Fruit fly (Drosophila melanogaster): Measurements from ENCODE around the gene eRF1.

eRF1 gene

DNA sequence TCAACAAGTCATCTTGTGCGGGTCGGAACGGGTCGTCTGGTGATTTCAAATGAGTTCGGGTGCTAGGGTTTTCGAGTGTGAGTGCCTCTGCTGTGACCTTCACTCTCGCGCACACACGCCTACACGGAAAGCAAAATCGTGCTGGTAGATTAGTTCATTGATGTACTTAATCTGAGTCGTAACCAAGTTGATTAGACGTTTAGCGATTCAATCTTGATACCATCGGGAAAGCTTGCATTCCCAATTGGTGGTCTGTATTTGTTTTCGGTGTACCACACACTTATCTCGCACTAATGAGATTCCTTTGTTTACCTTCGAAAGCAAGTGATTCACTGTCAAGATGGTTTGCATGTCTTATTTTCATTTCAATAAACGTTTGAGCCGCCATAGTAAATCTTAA, 40.8 kb downstream of the eRF1 start (continued):
- TF ChIP-seq Fer1 (GFP tag; optimal IDR thresholded peaks at IDR 0.05) (peak; percentile 59), Awh (GFP tag; IDR thresholded peaks at IDR 0.05) (0 out of 2 replicates have a peak, but pooled peaks have one; percentile 32), Trl (optimal IDR thresholded peaks at IDR 0.05) (no peak), Trl (GFP tag; optimal IDR thresholded peaks at IDR 0.05) (peak; percentile 31), Ptx1 (GFP tag; IDR thresholded peaks at IDR 0.05) (peak; percentile 57), CG18599 (GFP tag; optimal IDR thresholded peaks at IDR 0.05) (peak; percentile 61), CG6689 (GFP tag; IDR thresholded peaks at IDR 0.05) (peak; percentile 37; the same call in 1 of the 2 replicates), CG32532 (GFP tag; IDR thresholded peaks at IDR 0.05) (peak; percentile 55; the same call in 1 of the 2 replicates), CG13296 (GFP tag; optimal IDR thresholded peaks at IDR 0.05) (peak; percentile 42), org-1 (GFP tag; optimal IDR thresholded peaks at IDR 0.05) (peak; percentile 36), unpg (GFP tag; optimal IDR thresholded peaks at IDR 0.05) (peak; percentile 48), HLH3B (GFP tag; IDR thresholded peaks at IDR 0.05) (peak; percentile 31; the same call in 1 of the 2 replicates), pnt (GFP tag; optimal IDR thresholded peaks at IDR 0.05) (peak; percentile 11), CG13894 (tag; optimal IDR thresholded peaks at IDR 0.05) (peak; percentile 24), sqz (GFP tag; optimal IDR thresholded peaks at IDR 0.05) (no peak), gcm2 (GFP tag; optimal IDR thresholded peaks at IDR 0.05) (no peak), row (GFP tag; IDR thresholded peaks at IDR 0.05) (peak; percentile 63), ranshi (GFP tag; IDR thresholded peaks at IDR 0.05) (peak; percentile 48), ken (GFP tag; IDR thresholded peaks at IDR 0.05) (no peak), CG12769 (tag; optimal IDR thresholded peaks at IDR 0.05) (peak; percentile 87), CG11504 (tag; optimal IDR thresholded peaks at IDR 0.05) (peak; percentile 43), btn (GFP tag; optimal IDR thresholded peaks at IDR 0.05) (no peak), croc (GFP tag; conservative IDR thresholded peaks at IDR 0.05) (no peak), CG7839 (tag; optimal IDR thresholded peaks at IDR 0.05) (peak; percentile 53), CG6175 (GFP tag; IDR thresholded peaks at IDR 0.05) (no peak), CG3163 (GFP tag; optimal IDR thresholded peaks at IDR 0.05) (no peak), Antp (GFP tag; optimal IDR thresholded peaks at IDR 0.05) (peak; percentile 59), H2.0 (GFP tag; IDR thresholded peaks at IDR 0.05) (peak; percentile 50), ERR (GFP tag; optimal IDR thresholded peaks at IDR 0.05) (peak; percentile 59), so (GFP tag; IDR thresholded peaks at IDR 0.05) (peak; percentile 66; the same call in 2 of the 3 replicates), Usf (GFP tag; optimal IDR thresholded peaks at IDR 0.05) (no peak), unc-4 (GFP tag; IDR thresholded peaks at IDR 0.05; ENCODE audit: partially characterized antibody) (no peak), Rfx (GFP tag; IDR thresholded peaks at IDR 0.05) (peak; percentile 68), CG31441 (GFP tag; IDR thresholded peaks at IDR 0.05) (peak; percentile 27; the same call in 1 of the 2 replicates), chinmo (GFP tag; IDR thresholded peaks at IDR 0.05; ENCODE audit: partially characterized antibody) (peak; percentile 82; the same call in 2 of the 4 replicates), CG5245 (GFP tag; optimal IDR thresholded peaks at IDR 0.05) (peak; percentile 1), Hey (tag; optimal IDR thresholded peaks at IDR 0.05) (peak; percentile 21), CG3847 (GFP tag; IDR thresholded peaks at IDR 0.05) (no peak), CG8944 (GFP tag; optimal IDR thresholded peaks at IDR 0.05) (no peak), CG16779 (GFP tag; IDR thresholded peaks at IDR 0.05) (no peak), lmd (GFP tag; IDR thresholded peaks at IDR 0.05) (peak; percentile 15; the same call in 1 of the 2 replicates), CG11695 (GFP tag; IDR thresholded peaks at IDR 0.05) (peak; percentile 66), otp (GFP tag; IDR thresholded peaks at IDR 0.05) (no peak), CG16863 (GFP tag; optimal IDR thresholded peaks at IDR 0.05) (no peak), lilli (GFP tag; optimal IDR thresholded peaks at IDR 0.05) (peak; percentile 68), Camta (GFP tag; optimal IDR thresholded peaks at IDR 0.05) (no peak), CG7987 (GFP tag; optimal IDR thresholded peaks at IDR 0.05) (peak; percentile 28), pan (optimal IDR thresholded peaks at IDR 0.05) (no peak), pan (GFP tag; optimal IDR thresholded peaks at IDR 0.05 in 1 of 2, IDR thresholded peaks at IDR 0.05 in 1 of 2) (peak in 1 of 2 experiments; percentile 56), prd (optimal IDR thresholded peaks at IDR 0.05) (no peak), prd (GFP tag; IDR thresholded peaks at IDR 0.05) (peak; percentile 49; the same call in 1 of the 3 replicates), ham (GFP tag; IDR thresholded peaks at IDR 0.05) (no peak), CG12236 (GFP tag; optimal IDR thresholded peaks at IDR 0.05) (peak; percentile 16)

All from whole organism, embryonic.